Worm (Caenorhabditis elegans): ENCODE data around the gene mrpl-1.

DNA sequence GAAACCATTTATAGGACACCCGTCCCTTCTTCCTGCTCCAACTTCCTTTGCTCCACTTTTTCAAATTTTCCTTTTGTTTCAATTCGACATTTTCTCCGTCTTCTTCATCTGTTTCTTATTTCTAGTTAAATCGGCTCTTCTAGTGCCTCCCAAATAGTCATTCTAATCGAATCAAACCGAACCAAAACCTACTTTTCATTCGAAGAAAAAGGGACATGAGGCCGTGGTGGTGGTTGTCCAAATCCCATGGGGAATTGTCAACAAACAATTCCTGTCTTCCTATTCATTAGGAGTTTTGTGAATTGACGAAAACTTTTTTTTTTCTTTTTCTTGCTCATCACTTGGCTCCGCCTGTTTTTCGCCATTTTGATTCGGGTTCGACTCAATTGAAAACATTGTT lies 27.1 kb upstream of the mrpl-1 start:
- TF ChIP-seq ztf-29 (GFP tag; IDR thresholded peaks at IDR 0.05) = no peak
- no peak for TF ChIP-seq ref-1 (GFP tag; conservative IDR thresholded peaks at IDR 0.05)
